Worm (Caenorhabditis elegans) whole organism, L3 larva: Measurements from ENCODE around the gene C09E7.11.

Experiments used
- eor-1 ChIP-seq, 2 experiments: fragments of 150-350 bp; optimal IDR thresholded peaks; 2 replicates each; lab custom pipeline; 2014 to 2018; ENCODE audit warnings: missing biosample characterization in 2 of 2, missing genetic modification characterization in 2 of 2
- fos-1 ChIP-seq: fragments of 150-350 bp; optimal IDR thresholded peaks from 2 replicates; lab custom pipeline; 2014; ENCODE audit warnings: missing biosample characterization, missing genetic modification characterization
- snpc-4 ChIP-seq: fragments of 150-350 bp; optimal IDR thresholded peaks from 2 replicates; lab custom pipeline; 2014; ENCODE audit warnings: missing biosample characterization, missing genetic modification characterization
- ztf-11 ChIP-seq: fragments of 150-350 bp; optimal IDR thresholded peaks from 2 replicates; lab custom pipeline; 2014; ENCODE audit warnings: missing biosample characterization, missing genetic modification characterization

DNA sequence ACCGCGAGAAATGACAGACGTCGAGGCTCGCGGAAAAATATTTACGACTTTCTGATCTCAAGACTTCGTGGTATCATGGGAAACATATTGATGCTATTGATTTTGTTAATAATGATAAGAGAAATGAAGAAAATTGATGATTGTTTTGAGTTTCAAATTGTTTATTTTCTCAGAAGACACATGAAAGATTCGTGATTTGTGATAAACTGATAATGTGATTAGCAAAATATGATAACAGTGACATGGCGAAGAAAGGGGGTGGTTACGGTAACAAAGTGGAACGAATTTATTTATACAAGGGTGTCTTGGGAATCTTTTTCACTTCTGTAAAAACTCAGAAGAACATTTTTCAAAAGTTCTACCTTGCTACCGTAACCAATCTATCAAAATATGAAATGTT lies 21.9 kb upstream of the C09E7.11 start:
- TF ChIP-seq fos-1 = no peak
- no peak for TF ChIP-seq snpc-4 (tag; lab: Kevin White, UChicago)
- no peak for TF ChIP-seq ztf-11
- TF ChIP-seq eor-1 (tag; optimal IDR thresholded peaks at IDR 0.05; lab: Kevin White, UChicago) = no peak
